Worm (Caenorhabditis elegans) whole organism, L4/young adult: ENCODE data around the gene nhr-56.

Experiments used
- W03F9.2 ChIP-seq: fragments of 150-350 bp; optimal IDR thresholded peaks from 2 replicates; lab custom pipeline; 2014; ENCODE audit warnings: missing biosample characterization, missing genetic modification characterization
- dao-5 ChIP-seq: sonication (generic microtip); optimal IDR thresholded peaks from 2 replicates; lab custom pipeline; 2016; ENCODE audit warnings: missing genotype, missing genetic modification characterization, moderate library complexity, missing compliant biosample characterization
- him-1 ChIP-seq: sonication (generic microtip); optimal IDR thresholded peaks from 2 replicates; lab custom pipeline; 2016; ENCODE audit warnings: missing genotype, missing genetic modification reagents, missing genetic modification characterization, missing compliant biosample characterization

DNA sequence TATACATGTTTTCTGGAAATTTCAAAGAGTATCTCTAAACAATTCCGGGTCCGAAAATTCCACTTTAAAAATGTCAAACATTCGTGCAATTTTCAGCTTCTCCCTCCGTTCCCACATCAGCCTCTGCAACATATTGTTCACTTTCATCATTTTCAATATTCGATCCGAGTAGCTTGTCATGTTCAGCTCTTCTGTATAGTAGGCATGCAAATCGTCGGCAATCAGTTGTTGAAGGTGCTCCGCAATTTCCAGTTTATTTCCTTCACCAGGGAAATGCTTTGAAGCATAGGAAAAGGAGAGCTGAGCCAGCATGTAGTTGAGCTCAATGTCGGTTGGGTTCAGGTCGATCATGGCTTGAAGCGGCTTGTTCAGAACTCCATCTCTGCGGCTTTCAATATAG is 46.1 kb downstream of the nhr-56 start:
- no peak for TF ChIP-seq dao-5 (tag; lab: Kevin White, UChicago)
- no peak for TF ChIP-seq him-1
- TF ChIP-seq W03F9.2 (tag; lab: Kevin White, UChicago): no peak
